Worm (Caenorhabditis elegans): ENCODE measurements around the gene T04B8.1.

The T04B8.1 gene

ce11 chrII:614701-615100 is 19.4 kb upstream of the T04B8.1 start:
- no peak for TF ChIP-seq dao-5 (tag; optimal IDR thresholded peaks at IDR 0.05)
- TF ChIP-seq W03F9.2 (tag; optimal IDR thresholded peaks at IDR 0.05): no peak
- no peak for TF ChIP-seq him-1 (tag; optimal IDR thresholded peaks at IDR 0.05)

ce11 chrII:621141-621540 is 12.9 kb upstream of the T04B8.1 start:
- TF ChIP-seq dao-5 (tag; optimal IDR thresholded peaks at IDR 0.05) (no peak), him-1 (tag; optimal IDR thresholded peaks at IDR 0.05) (no peak), W03F9.2 (tag; optimal IDR thresholded peaks at IDR 0.05) (no peak)

ce11 chrII:622478-622877 is 11.6 kb upstream of the T04B8.1 start:
- TF ChIP-seq him-1 (tag; optimal IDR thresholded peaks at IDR 0.05): no peak
- no peak for TF ChIP-seq dao-5 (tag; optimal IDR thresholded peaks at IDR 0.05)
- no peak for TF ChIP-seq W03F9.2 (tag; optimal IDR thresholded peaks at IDR 0.05)

- TF ChIP-seq dao-5 (tag; optimal IDR thresholded peaks at IDR 0.05) (no peak), W03F9.2 (tag; optimal IDR thresholded peaks at IDR 0.05) (no peak), him-1 (tag; optimal IDR thresholded peaks at IDR 0.05) (no peak)
These were observed 9.6 kb upstream of the T04B8.1 start, which contains the start of gene T04B8.5 for ce11 chrII:624443-624842. T04B8.5 (minus strand) TSS chrII:624543.

ce11 chrII:625926-626325 is 8.2 kb upstream of the T04B8.1 start:
- TF ChIP-seq W03F9.2 (tag; optimal IDR thresholded peaks at IDR 0.05) (no peak), him-1 (tag; optimal IDR thresholded peaks at IDR 0.05) (no peak), dao-5 (tag; optimal IDR thresholded peaks at IDR 0.05) (no peak)

- no peak for TF ChIP-seq dao-5 (tag; optimal IDR thresholded peaks at IDR 0.05)
These were observed 6.9 kb upstream of the T04B8.1 start, which contains the start of gene arrd-1 for ce11 chrII:627205-627604. arrd-1 (plus strand) TSS chrII:627505.

ce11 chrII:627913-628312 is 6.2 kb upstream of the T04B8.1 start:
- no peak for TF ChIP-seq him-1 (tag; optimal IDR thresholded peaks at IDR 0.05)
- TF ChIP-seq W03F9.2 (tag; optimal IDR thresholded peaks at IDR 0.05): no peak
- TF ChIP-seq dao-5 (tag; optimal IDR thresholded peaks at IDR 0.05): no peak

ce11 chrII:639467-639866 is 5.4 kb downstream of the T04B8.1 start, which contains the start of gene K07E8.6:
K07E8.6 (minus strand) TSS chrII:639567.
- TF ChIP-seq him-1 (tag; optimal IDR thresholded peaks at IDR 0.05) (no peak), dao-5 (tag; optimal IDR thresholded peaks at IDR 0.05) (no peak), W03F9.2 (tag; optimal IDR thresholded peaks at IDR 0.05) (no peak)

- no peak for TF ChIP-seq W03F9.2 (tag; optimal IDR thresholded peaks at IDR 0.05)
- no peak for TF ChIP-seq him-1 (tag; optimal IDR thresholded peaks at IDR 0.05)
- TF ChIP-seq dao-5 (tag; optimal IDR thresholded peaks at IDR 0.05): no peak
These were observed 9.6 kb downstream of the T04B8.1 start for ce11 chrII:643733-644132.

ce11 chrII:650321-651005 is 16.4 kb downstream of the T04B8.1 start, which contains the start of the genes K07E8.7 and frpr-14:
K07E8.7 (minus strand) TSS chrII:650367.
frpr-14 (plus strand) TSS chrII:650955.
- TF ChIP-seq W03F9.2 (tag; optimal IDR thresholded peaks at IDR 0.05) (no peak), dao-5 (tag; optimal IDR thresholded peaks at IDR 0.05) (no peak), him-1 (tag; optimal IDR thresholded peaks at IDR 0.05) (no peak)

ce11 chrII:651324-651723 is 17.2 kb downstream of the T04B8.1 start:
- TF ChIP-seq dao-5 (tag; optimal IDR thresholded peaks at IDR 0.05) (no peak), him-1 (tag; optimal IDR thresholded peaks at IDR 0.05) (no peak)

ce11 chrII:658369-658768 is 24.3 kb downstream of the T04B8.1 start, which contains the start of gene sdz-24:
sdz-24 (plus strand) TSS chrII:658669.
- TF ChIP-seq him-1 (tag; optimal IDR thresholded peaks at IDR 0.05) (no peak), dao-5 (tag; optimal IDR thresholded peaks at IDR 0.05) (no peak), W03F9.2 (tag; optimal IDR thresholded peaks at IDR 0.05) (no peak)

ce11 chrII:661696-662095 is 27.6 kb downstream of the T04B8.1 start, which contains the start of gene sri-45:
sri-45 (minus strand) TSS chrII:661796.
- no peak for TF ChIP-seq W03F9.2 (tag; optimal IDR thresholded peaks at IDR 0.05)
- TF ChIP-seq dao-5 (tag; optimal IDR thresholded peaks at IDR 0.05): no peak
- TF ChIP-seq him-1 (tag; optimal IDR thresholded peaks at IDR 0.05): no peak

- no peak for TF ChIP-seq him-1 (tag; optimal IDR thresholded peaks at IDR 0.05)
- TF ChIP-seq W03F9.2 (tag; optimal IDR thresholded peaks at IDR 0.05): no peak
- TF ChIP-seq dao-5 (tag; optimal IDR thresholded peaks at IDR 0.05): no peak
These were observed 33.8 kb downstream of the T04B8.1 start for ce11 chrII:667864-668263.

ce11 chrII:671025-671424 is 36.9 kb downstream of the T04B8.1 start, which contains the start of gene sri-46:
sri-46 (minus strand) TSS chrII:671125.
- TF ChIP-seq him-1 (tag; optimal IDR thresholded peaks at IDR 0.05) (no peak), dao-5 (tag; optimal IDR thresholded peaks at IDR 0.05) (no peak), W03F9.2 (tag; optimal IDR thresholded peaks at IDR 0.05) (no peak)

Data from whole organism, L4/young adult.